Worm (Caenorhabditis elegans): ENCODE results near the gene H40L08.7.

The H40L08.7 gene

ce11 chrX:15097763-15098162, 20.2 kb upstream of the H40L08.7 start, which contains the start of gene F09B12.3:
Gene F09B12.3 (minus strand): TSS chrX:15097954.
- no peak for TF ChIP-seq ztf-11 (tag; optimal IDR thresholded peaks at IDR 0.05)
- no peak for TF ChIP-seq daf-12 (tag; optimal IDR thresholded peaks at IDR 0.05)
- TF ChIP-seq set-16 (GFP tag; IDR thresholded peaks at IDR 0.05): no peak
- TF ChIP-seq tag-97 (GFP tag; IDR thresholded peaks at IDR 0.05): no peak
- TF ChIP-seq ceh-82 (tag; optimal IDR thresholded peaks at IDR 0.05): no peak
- no peak for TF ChIP-seq nhr-102 (tag; optimal IDR thresholded peaks at IDR 0.05)
- TF ChIP-seq pqm-1 (tag; optimal IDR thresholded peaks at IDR 0.05): peak; percentile 94
- no peak for TF ChIP-seq hif-1 (tag; optimal IDR thresholded peaks at IDR 0.05)
- no peak for TF ChIP-seq hlh-30 (tag; optimal IDR thresholded peaks at IDR 0.05; ENCODE audit: insufficient read depth)
- no peak for TF ChIP-seq R02D3.7 (tag; optimal IDR thresholded peaks at IDR 0.05)
- no peak for TF ChIP-seq mdl-1 (tag; optimal IDR thresholded peaks at IDR 0.05)
- TF ChIP-seq nhr-77 (tag; optimal IDR thresholded peaks at IDR 0.05): peak; percentile 10
- TF ChIP-seq mes-2 (tag; optimal IDR thresholded peaks at IDR 0.05; ENCODE audit: poor library complexity, severe bottlenecking): no peak
- TF ChIP-seq madf-5 (GFP tag; IDR thresholded peaks at IDR 0.05): no peak
- no peak for TF ChIP-seq ces-1 (GFP tag; optimal IDR thresholded peaks at IDR 0.05)
- TF ChIP-seq nhr-11 (tag; optimal IDR thresholded peaks at IDR 0.05): no peak
- no peak for TF ChIP-seq ZK546.5 (tag; optimal IDR thresholded peaks at IDR 0.05)
- TF ChIP-seq spr-1 (tag; optimal IDR thresholded peaks at IDR 0.05): no peak
- no peak for TF ChIP-seq skn-1 (tag; optimal IDR thresholded peaks at IDR 0.05)
- TF ChIP-seq ceh-62 (tag; optimal IDR thresholded peaks at IDR 0.05): no peak
- no peak for TF ChIP-seq mxl-2 (GFP tag; conservative IDR thresholded peaks at IDR 0.05)
- no peak for TF ChIP-seq mdt-29 (GFP tag; IDR thresholded peaks at IDR 0.05)
- peak; percentile 35 for TF ChIP-seq dve-1 (tag; optimal IDR thresholded peaks at IDR 0.05; ENCODE audit: insufficient read depth)
- no peak for TF ChIP-seq zfp-2 (tag; optimal IDR thresholded peaks at IDR 0.05)
- TF ChIP-seq snpc-4 (tag; optimal IDR thresholded peaks at IDR 0.05): no peak
- TF ChIP-seq nhr-28 (tag; optimal IDR thresholded peaks at IDR 0.05): peak; percentile 45
- no peak for TF ChIP-seq ctbp-1 (GFP tag; IDR thresholded peaks at IDR 0.05)
- no peak for TF ChIP-seq daf-19 (GFP tag; conservative IDR thresholded peaks at IDR 0.05)
- TF ChIP-seq dmd-6 (GFP tag; IDR thresholded peaks at IDR 0.05): peak; percentile 51
- TF ChIP-seq lin-13 (GFP tag; optimal IDR thresholded peaks at IDR 0.05): no peak
- TF ChIP-seq zag-1 (tag; optimal IDR thresholded peaks at IDR 0.05): no peak
- TF ChIP-seq ceh-20 (GFP tag; IDR thresholded peaks at IDR 0.05): no peak
- TF ChIP-seq Y5F2A.4 (GFP tag; optimal IDR thresholded peaks at IDR 0.05): no peak
- no peak for TF ChIP-seq nhr-76 (tag; optimal IDR thresholded peaks at IDR 0.05)
- no peak for TF ChIP-seq T26A8.4 (GFP tag; IDR thresholded peaks at IDR 0.05)
- no peak for TF ChIP-seq F44E2.7 (GFP tag; IDR thresholded peaks at IDR 0.05)
- TF ChIP-seq fkh-10 (GFP tag; optimal IDR thresholded peaks at IDR 0.05): no peak
- no peak for TF ChIP-seq hmg-1.1 (GFP tag; IDR thresholded peaks at IDR 0.05)
- TF ChIP-seq zfp-3 (GFP tag; conservative IDR thresholded peaks at IDR 0.05): no peak
- TF ChIP-seq lin-1 (GFP tag; IDR thresholded peaks at IDR 0.05): no peak
- TF ChIP-seq nhr-25 (tag; optimal IDR thresholded peaks at IDR 0.05; ENCODE audit: borderline replicate concordance, insufficient read depth): no peak
- TF ChIP-seq mxl-3 (GFP tag; optimal IDR thresholded peaks at IDR 0.05): no peak
- no peak for TF ChIP-seq daf-16 (GFP tag; optimal IDR thresholded peaks at IDR 0.05)
- TF ChIP-seq daf-16 (tag; optimal IDR thresholded peaks at IDR 0.05): peak; percentile 52
- TF ChIP-seq nhr-111 (GFP tag; optimal IDR thresholded peaks at IDR 0.05): no peak
- TF ChIP-seq hlh-11 (tag; optimal IDR thresholded peaks at IDR 0.05): peak; percentile 27
- TF ChIP-seq nhr-48 (tag; optimal IDR thresholded peaks at IDR 0.05): no peak
- TF ChIP-seq ceh-44 (GFP tag; IDR thresholded peaks at IDR 0.05): no peak
- no peak for TF ChIP-seq unc-62 (GFP tag; optimal IDR thresholded peaks at IDR 0.05 in 1 of 2)
- no peak for TF ChIP-seq unc-62 (tag; optimal IDR thresholded peaks at IDR 0.05)
